In the genomic region with DNA sequence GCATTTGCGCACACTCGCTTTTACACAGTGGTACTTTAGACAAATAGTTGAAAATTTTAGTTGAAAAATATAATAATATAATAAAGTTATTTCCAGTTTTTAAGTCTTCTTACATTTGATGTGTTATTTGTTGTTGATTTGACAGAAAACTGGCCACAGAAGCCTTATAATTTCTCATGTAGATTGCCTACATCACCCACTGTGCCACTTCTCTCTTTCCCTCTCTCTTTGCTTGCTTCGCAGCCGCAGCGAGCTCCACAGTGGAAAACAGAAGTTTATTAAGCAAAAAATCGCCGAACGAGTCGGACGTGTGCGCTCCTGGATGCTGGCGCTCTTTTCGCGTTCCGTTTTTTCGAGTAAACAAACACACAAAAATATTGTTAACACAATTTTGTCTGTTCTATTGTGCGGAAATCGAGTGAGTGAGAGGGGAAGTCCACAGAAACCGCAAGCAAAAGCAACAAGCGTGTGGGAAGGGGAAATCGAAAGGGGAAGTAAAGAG, we compare ENCODE assay signal across 1 fruit fly cellular context.
TF ChIP-seq lines count a peak whose summit lies in the region.

Gene CG42327 (plus strand): TSS at position 277 of the 502 bp plus-strand sequence.

TF ChIP-seq in whole organism, embryonic, 481 proteins besides CTCF, POLR2A, EP300 and RAD21 (continued from another document and continues in another):
- TF ChIP-seq CG9215 (GFP tag; IDR thresholded peaks at IDR 0.05; lab: Robert Waterston, UW), result peak; percentile 73
- TF ChIP-seq pita (GFP tag; optimal IDR thresholded peaks at IDR 0.05; lab: Kevin White, UChicago), result no peak
- TF ChIP-seq Med (GFP tag; lab: Kevin White, UChicago), result peak; percentile 96
- peak; percentile 73 for TF ChIP-seq CG33557 (GFP tag; optimal IDR thresholded peaks at IDR 0.05; lab: Kevin White, UChicago)
- TF ChIP-seq ato (GFP tag; IDR thresholded peaks at IDR 0.05; lab: Robert Waterston, UW; ENCODE audit: partially characterized antibody), result 0 out of 2 replicates have a peak, but pooled peaks have one; percentile 26
- peak; percentile 73 for TF ChIP-seq dan (GFP tag; IDR thresholded peaks at IDR 0.05; lab: Robert Waterston, UW)
- peak in 1 of 2 experiments; percentile 44 for TF ChIP-seq insv (GFP tag; optimal IDR thresholded peaks at IDR 0.05; lab: Kevin White, UChicago)
- TF ChIP-seq CG7987 (GFP tag; optimal IDR thresholded peaks at IDR 0.05; lab: Kevin White, UChicago), result peak; percentile 76
- TF ChIP-seq Myb (GFP tag; optimal IDR thresholded peaks at IDR 0.05; lab: Kevin White, UChicago), result peak; percentile 45
- peak; percentile 79 for TF ChIP-seq CG12071 (GFP tag; optimal IDR thresholded peaks at IDR 0.05; lab: Kevin White, UChicago)
- TF ChIP-seq HLHmδ (GFP tag; optimal IDR thresholded peaks at IDR 0.05; lab: Kevin White, UChicago), result no peak
- TF ChIP-seq CG13894 (tag; optimal IDR thresholded peaks at IDR 0.05; lab: Kevin White, UChicago), result peak; percentile 65
- TF ChIP-seq phol (tag; optimal IDR thresholded peaks at IDR 0.05; lab: Kevin White, UChicago), result peak; percentile 94
- TF ChIP-seq CG12155 (GFP tag; optimal IDR thresholded peaks at IDR 0.05; lab: Kevin White, UChicago), result peak; percentile 85
- peak; percentile 93 for TF ChIP-seq peb (GFP tag; IDR thresholded peaks at IDR 0.05; lab: Robert Waterston, UW)
- TF ChIP-seq gfzf (GFP tag; optimal IDR thresholded peaks at IDR 0.05; lab: Kevin White, UChicago), result no peak
- TF ChIP-seq slou (GFP tag; optimal IDR thresholded peaks at IDR 0.05; lab: Kevin White, UChicago), result peak; percentile 79
- TF ChIP-seq cad (GFP tag; optimal IDR thresholded peaks at IDR 0.05; lab: Kevin White, UChicago), result no peak
- no peak for TF ChIP-seq Doc3 (GFP tag; IDR thresholded peaks at IDR 0.05; lab: Robert Waterston, UW; ENCODE audit: partially characterized antibody)
- TF ChIP-seq Trl (optimal IDR thresholded peaks at IDR 0.05; lab: Kevin White, UChicago), result peak; percentile 63 to 74
- TF ChIP-seq Trl (GFP tag; optimal IDR thresholded peaks at IDR 0.05; lab: Kevin White, UChicago), result peak; percentile 85
- TF ChIP-seq sc (optimal IDR thresholded peaks at IDR 0.05; lab: Kevin White, UChicago), result no peak
- peak; percentile 95 for TF ChIP-seq sc (GFP tag; optimal IDR thresholded peaks at IDR 0.05; lab: Kevin White, UChicago)
- TF ChIP-seq ewg (GFP tag; optimal IDR thresholded peaks at IDR 0.05; lab: Kevin White, UChicago), result peak; percentile 98
- TF ChIP-seq stc (GFP tag; IDR thresholded peaks at IDR 0.05; lab: Robert Waterston, UW), result peak; percentile 98
- peak; percentile 95 for TF ChIP-seq fd96Cb (tag; optimal IDR thresholded peaks at IDR 0.05; lab: Kevin White, UChicago)
- peak; percentile 81 for TF ChIP-seq HmgZ (tag; optimal IDR thresholded peaks at IDR 0.05; lab: Kevin White, UChicago)
- TF ChIP-seq CG6765 (GFP tag; optimal IDR thresholded peaks at IDR 0.05; lab: Kevin White, UChicago), result peak; percentile 85
- peak; percentile 91 for TF ChIP-seq CG14710 (tag; optimal IDR thresholded peaks at IDR 0.05; lab: Kevin White, UChicago)
- TF ChIP-seq Sox100B (GFP tag; optimal IDR thresholded peaks at IDR 0.05; lab: Kevin White, UChicago), result peak; percentile 92
- no peak for TF ChIP-seq luna (GFP tag; optimal IDR thresholded peaks at IDR 0.05; lab: Kevin White, UChicago)
- TF ChIP-seq h (optimal IDR thresholded peaks at IDR 0.05; lab: Kevin White, UChicago), result no peak
- TF ChIP-seq CG4854 (GFP tag; optimal IDR thresholded peaks at IDR 0.05; lab: Kevin White, UChicago), result peak; percentile 83
- TF ChIP-seq CG12219 (GFP tag; optimal IDR thresholded peaks at IDR 0.05; lab: Kevin White, UChicago), result peak; percentile 90
- peak; percentile 92 for TF ChIP-seq Hr3 (GFP tag; optimal IDR thresholded peaks at IDR 0.05; lab: Kevin White, UChicago)
- TF ChIP-seq Optix (GFP tag; IDR thresholded peaks at IDR 0.05; lab: Robert Waterston, UW), result peak; percentile 96
- TF ChIP-seq ssp (GFP tag; IDR thresholded peaks at IDR 0.05; lab: Robert Waterston, UW), result peak; percentile 87
- peak; percentile 86; the same call in 2 of the 4 replicates for TF ChIP-seq chinmo (GFP tag; IDR thresholded peaks at IDR 0.05; lab: Robert Waterston, UW; ENCODE audit: partially characterized antibody)
- TF ChIP-seq Lhr (GFP tag; optimal IDR thresholded peaks at IDR 0.05; lab: Kevin White, UChicago), result peak; percentile 81
- TF ChIP-seq CG12659 (GFP tag; optimal IDR thresholded peaks at IDR 0.05; lab: Kevin White, UChicago), result peak; percentile 95
- TF ChIP-seq CG30431 (GFP tag; optimal IDR thresholded peaks at IDR 0.05; lab: Kevin White, UChicago), result peak; percentile 95
- peak; percentile 2 for TF ChIP-seq Dp (GFP tag; optimal IDR thresholded peaks at IDR 0.05; lab: Kevin White, UChicago)
- TF ChIP-seq Blimp-1 (GFP tag; optimal IDR thresholded peaks at IDR 0.05; lab: Kevin White, UChicago), result peak; percentile 97
- peak; percentile 20 for TF ChIP-seq zfh2 (GFP tag; optimal IDR thresholded peaks at IDR 0.05; lab: Kevin White, UChicago)
- TF ChIP-seq fu2 (GFP tag; optimal IDR thresholded peaks at IDR 0.05; lab: Kevin White, UChicago), result peak; percentile 65
- peak; percentile 94 for TF ChIP-seq CG11504 (tag; optimal IDR thresholded peaks at IDR 0.05; lab: Kevin White, UChicago)
- peak; percentile 93 for TF ChIP-seq CG3726 (GFP tag; IDR thresholded peaks at IDR 0.05; lab: Robert Waterston, UW)
- peak; percentile 27 for TF ChIP-seq CG7745 (tag; optimal IDR thresholded peaks at IDR 0.05; lab: Kevin White, UChicago)
- peak; percentile 85 for TF ChIP-seq gcm2 (GFP tag; optimal IDR thresholded peaks at IDR 0.05; lab: Kevin White, UChicago)
- TF ChIP-seq NC2β (GFP tag; optimal IDR thresholded peaks at IDR 0.05; lab: Kevin White, UChicago), result peak; percentile 84
- 0 out of 2 replicates have a peak, but pooled peaks have one; percentile 47 for TF ChIP-seq Scr (GFP tag; IDR thresholded peaks at IDR 0.05; lab: Robert Waterston, UW; ENCODE audit: partially characterized antibody)
- peak; percentile 85 for TF ChIP-seq CG12942 (GFP tag; optimal IDR thresholded peaks at IDR 0.05; lab: Kevin White, UChicago)
- TF ChIP-seq klu (GFP tag; IDR thresholded peaks at IDR 0.05; lab: Robert Waterston, UW), result peak; percentile 81
- peak; percentile 68 for TF ChIP-seq YL-1 (GFP tag; optimal IDR thresholded peaks at IDR 0.05; lab: Kevin White, UChicago)
- peak; percentile 97 for TF ChIP-seq otp (GFP tag; IDR thresholded peaks at IDR 0.05; lab: Robert Waterston, UW)
- TF ChIP-seq CG16815 (GFP tag; optimal IDR thresholded peaks at IDR 0.05; lab: Kevin White, UChicago), result peak; percentile 89
- TF ChIP-seq CG7963 (GFP tag; IDR thresholded peaks at IDR 0.05; lab: Robert Waterston, UW; ENCODE audit: partially characterized antibody), result no peak
- peak; percentile 75 for TF ChIP-seq CG5180 (GFP tag; optimal IDR thresholded peaks at IDR 0.05; lab: Kevin White, UChicago)
- TF ChIP-seq CG10979 (tag; optimal IDR thresholded peaks at IDR 0.05; lab: Kevin White, UChicago), result peak; percentile 96
- TF ChIP-seq CG7928 (GFP tag; optimal IDR thresholded peaks at IDR 0.05; lab: Kevin White, UChicago), result peak; percentile 51
- TF ChIP-seq CG14050 (GFP tag; IDR thresholded peaks at IDR 0.05; lab: Robert Waterston, UW), result peak; percentile 94
- TF ChIP-seq vfl (GFP tag; optimal IDR thresholded peaks at IDR 0.05; lab: Kevin White, UChicago), result peak; percentile 73
- peak; percentile 78 for TF ChIP-seq CG17612 (GFP tag; IDR thresholded peaks at IDR 0.05; lab: Robert Waterston, UW)
- peak; percentile 91 for TF ChIP-seq wdn (GFP tag; IDR thresholded peaks at IDR 0.05; lab: Robert Waterston, UW)
- peak; percentile 76 for TF ChIP-seq Atf3 (GFP tag; optimal IDR thresholded peaks at IDR 0.05; lab: Kevin White, UChicago)
- no peak for TF ChIP-seq kni (GFP tag; optimal IDR thresholded peaks at IDR 0.05; lab: Kevin White, UChicago)
- TF ChIP-seq chn (GFP tag; optimal IDR thresholded peaks at IDR 0.05; lab: Kevin White, UChicago), result peak; percentile 92
- TF ChIP-seq CG6254 (GFP tag; optimal IDR thresholded peaks at IDR 0.05; lab: Kevin White, UChicago), result peak; percentile 95
- peak; percentile 72 for TF ChIP-seq Deaf1 (tag; optimal IDR thresholded peaks at IDR 0.05; lab: Kevin White, UChicago)
- TF ChIP-seq sd (tag; optimal IDR thresholded peaks at IDR 0.05; lab: Kevin White, UChicago), result peak; percentile 73
- TF ChIP-seq Dad (GFP tag; optimal IDR thresholded peaks at IDR 0.05; lab: Kevin White, UChicago), result peak; percentile 79
- TF ChIP-seq chm (GFP tag; IDR thresholded peaks at IDR 0.05; lab: Robert Waterston, UW), result peak; percentile 98
- TF ChIP-seq CG1832 (GFP tag; optimal IDR thresholded peaks at IDR 0.05; lab: Kevin White, UChicago), result no peak
- peak; percentile 72 for TF ChIP-seq TFAM (GFP tag; optimal IDR thresholded peaks at IDR 0.05; lab: Kevin White, UChicago)
- TF ChIP-seq CG13296 (GFP tag; optimal IDR thresholded peaks at IDR 0.05; lab: Kevin White, UChicago), result peak; percentile 87
- TF ChIP-seq so (GFP tag; IDR thresholded peaks at IDR 0.05; lab: Robert Waterston, UW), result peak; percentile 95
- TF ChIP-seq chif (GFP tag; optimal IDR thresholded peaks at IDR 0.05; lab: Kevin White, UChicago), result peak; percentile 73 to 89
- TF ChIP-seq CG7372 (GFP tag; IDR thresholded peaks at IDR 0.05; lab: Robert Waterston, UW), result peak; percentile 86
- TF ChIP-seq ro (GFP tag; IDR thresholded peaks at IDR 0.05; lab: Robert Waterston, UW), result peak; percentile 84
- TF ChIP-seq CG17912 (GFP tag; optimal IDR thresholded peaks at IDR 0.05; lab: Kevin White, UChicago), result peak; percentile 53
- peak; percentile 59 for TF ChIP-seq CG9817 (tag; optimal IDR thresholded peaks at IDR 0.05; lab: Kevin White, UChicago)
- peak; percentile 63 for TF ChIP-seq CG15479 (GFP tag; optimal IDR thresholded peaks at IDR 0.05; lab: Kevin White, UChicago)
- TF ChIP-seq NC2α (GFP tag; optimal IDR thresholded peaks at IDR 0.05; lab: Kevin White, UChicago), result peak; percentile 72
- no peak for TF ChIP-seq hb (GFP tag; IDR thresholded peaks at IDR 0.05; lab: Robert Waterston, UW; ENCODE audit: partially characterized antibody)
- peak; percentile 89 for TF ChIP-seq cwo (GFP tag; optimal IDR thresholded peaks at IDR 0.05; lab: Kevin White, UChicago)
- TF ChIP-seq slbo (GFP tag; IDR thresholded peaks at IDR 0.05; lab: Robert Waterston, UW), result peak; percentile 90
- TF ChIP-seq toy (GFP tag; IDR thresholded peaks at IDR 0.05; lab: Robert Waterston, UW), result peak; percentile 80
- TF ChIP-seq CG4360 (GFP tag; IDR thresholded peaks at IDR 0.05; lab: Robert Waterston, UW), result peak; percentile 83
- TF ChIP-seq dpn (GFP tag; optimal IDR thresholded peaks at IDR 0.05; lab: Kevin White, UChicago), result peak; percentile 73 to 94
- TF ChIP-seq CG15601 (tag; optimal IDR thresholded peaks at IDR 0.05; lab: Kevin White, UChicago), result peak; percentile 92
- TF ChIP-seq crc (GFP tag; optimal IDR thresholded peaks at IDR 0.05; lab: Kevin White, UChicago), result peak; percentile 57
- peak; percentile 86 for TF ChIP-seq slp2 (GFP tag; optimal IDR thresholded peaks at IDR 0.05; lab: Kevin White, UChicago)
- TF ChIP-seq Vsx1 (GFP tag; optimal IDR thresholded peaks at IDR 0.05; lab: Kevin White, UChicago), result peak; percentile 91
- peak; percentile 88 for TF ChIP-seq CG18619 (GFP tag; optimal IDR thresholded peaks at IDR 0.05; lab: Kevin White, UChicago)
- peak; percentile 87 for TF ChIP-seq CG10147 (GFP tag; optimal IDR thresholded peaks at IDR 0.05; lab: Kevin White, UChicago)
- peak; percentile 87 for TF ChIP-seq Fer3 (tag; optimal IDR thresholded peaks at IDR 0.05; lab: Kevin White, UChicago)
- peak; percentile 90 for TF ChIP-seq CG13123 (GFP tag; optimal IDR thresholded peaks at IDR 0.05; lab: Kevin White, UChicago)
- TF ChIP-seq Oli (tag; optimal IDR thresholded peaks at IDR 0.05; lab: Kevin White, UChicago), result peak; percentile 95
- TF ChIP-seq pan (optimal IDR thresholded peaks at IDR 0.05; lab: Kevin White, UChicago), result no peak
- peak in 1 of 2 experiments; percentile 98 for TF ChIP-seq pan (GFP tag; optimal IDR thresholded peaks at IDR 0.05 in 1 of 2, IDR thresholded peaks at IDR 0.05 in 1 of 2)
- TF ChIP-seq CG8765 (GFP tag; IDR thresholded peaks at IDR 0.05; lab: Robert Waterston, UW), result peak; percentile 89
- peak; percentile 16 for TF ChIP-seq sima (GFP tag; optimal IDR thresholded peaks at IDR 0.05; lab: Kevin White, UChicago)
- TF ChIP-seq Opbp (GFP tag; IDR thresholded peaks at IDR 0.05; lab: Robert Waterston, UW; ENCODE audit: partially characterized antibody), result 0 out of 3 replicates have a peak, but pooled peaks have one; percentile 43
- peak; percentile 37 for TF ChIP-seq MESR4 (GFP tag; optimal IDR thresholded peaks at IDR 0.05; lab: Kevin White, UChicago)
- TF ChIP-seq CG15269 (tag; optimal IDR thresholded peaks at IDR 0.05; lab: Kevin White, UChicago), result peak; percentile 94
- TF ChIP-seq CG16779 (GFP tag; IDR thresholded peaks at IDR 0.05; lab: Robert Waterston, UW), result peak; percentile 51; the same call in 1 of the 2 replicates
- peak; percentile 1 for TF ChIP-seq Sry-δ (GFP tag; optimal IDR thresholded peaks at IDR 0.05; lab: Kevin White, UChicago)
- peak; percentile 79 for TF ChIP-seq CG4282 (GFP tag; optimal IDR thresholded peaks at IDR 0.05; lab: Kevin White, UChicago)
- TF ChIP-seq PHDP (tag; optimal IDR thresholded peaks at IDR 0.05; lab: Kevin White, UChicago), result peak; percentile 96
- TF ChIP-seq CG3847 (GFP tag; IDR thresholded peaks at IDR 0.05; lab: Robert Waterston, UW), result peak; percentile 87
- TF ChIP-seq ara (GFP tag; IDR thresholded peaks at IDR 0.05; lab: Robert Waterston, UW), result peak; percentile 97
- peak; percentile 96 for TF ChIP-seq tgo (GFP tag; IDR thresholded peaks at IDR 0.05; lab: Robert Waterston, UW)
- TF ChIP-seq Bdp1 (GFP tag; optimal IDR thresholded peaks at IDR 0.05; lab: Kevin White, UChicago), result peak; percentile 83
- peak; percentile 77 for TF ChIP-seq CHES-1-like (GFP tag; optimal IDR thresholded peaks at IDR 0.05; lab: Kevin White, UChicago)
- no peak for TF ChIP-seq pzg (GFP tag; optimal IDR thresholded peaks at IDR 0.05; lab: Kevin White, UChicago)
- TF ChIP-seq Poxn (GFP tag; IDR thresholded peaks at IDR 0.05; lab: Robert Waterston, UW), result 0 out of 2 replicates have a peak, but pooled peaks have one; percentile 29
- peak; percentile 31 for TF ChIP-seq CG9797 (GFP tag; optimal IDR thresholded peaks at IDR 0.05; lab: Kevin White, UChicago)
- TF ChIP-seq CG10959 (GFP tag; IDR thresholded peaks at IDR 0.05; lab: Robert Waterston, UW), result peak; percentile 95
- TF ChIP-seq Fer2 (tag; optimal IDR thresholded peaks at IDR 0.05; lab: Kevin White, UChicago), result peak; percentile 48
- peak; percentile 90 for TF ChIP-seq CG18764 (GFP tag; optimal IDR thresholded peaks at IDR 0.05; lab: Kevin White, UChicago)
- TF ChIP-seq CG6689 (GFP tag; IDR thresholded peaks at IDR 0.05; lab: Robert Waterston, UW), result peak; percentile 96
- peak; percentile 24 for TF ChIP-seq tx (GFP tag; optimal IDR thresholded peaks at IDR 0.05; lab: Kevin White, UChicago)
- TF ChIP-seq CG34422 (GFP tag; IDR thresholded peaks at IDR 0.05; lab: Robert Waterston, UW), result peak; percentile 96
